Fruit fly (Drosophila melanogaster) whole organism, embryonic: ENCODE measurements around the gene Rbp6.

Source experiments
- Bgb ChIP-seq: fragments of 200-800 bp; sonication (Bioruptor generic); IDR thresholded peaks from 2 replicates; pipeline ENCODE4 v1.3.6; 2022; ENCODE audit warnings: missing biosample characterization, missing genetic modification characterization; ENCODE audit not compliant: partially characterized antibody
- Blimp-1 ChIP-seq: fragments of 200-800 bp; sonication (Bioruptor generic); optimal IDR thresholded peaks from 3 replicates; lab custom pipeline; 2018; ENCODE audit warnings: missing biosample characterization, missing genetic modification characterization, mild to moderate bottlenecking, moderate library complexity, missing genetic modification reagents
- CG10147 ChIP-seq: fragments of 200-800 bp; sonication (Bioruptor generic); optimal IDR thresholded peaks from 2 replicates; lab custom pipeline; 2019; ENCODE audit warnings: missing biosample characterization, mild to moderate bottlenecking, missing genetic modification characterization, moderate library complexity
- CG10979 ChIP-seq: fragments of 200-800 bp; sonication (Bioruptor generic); optimal IDR thresholded peaks from 2 replicates; lab custom pipeline; 2018; ENCODE audit warnings: missing biosample characterization, mild to moderate bottlenecking, missing genetic modification characterization, moderate library complexity
- CG11695 ChIP-seq: fragments of 200-800 bp; sonication (Bioruptor generic); IDR thresholded peaks from 3 replicates; pipeline ENCODE4 v1.3.6; 2022; ENCODE audit warnings: missing biosample characterization, missing genetic modification characterization
- CG12155 ChIP-seq: fragments of 200-800 bp; sonication (Bioruptor generic); optimal IDR thresholded peaks from 3 replicates; lab custom pipeline; 2016; ENCODE audit warnings: missing biosample characterization, missing genetic modification characterization
- CG14965 ChIP-seq: fragments of 200-800 bp; sonication (Bioruptor generic); optimal IDR thresholded peaks from 2 replicates; lab custom pipeline; 2016; ENCODE audit warnings: missing biosample characterization, missing genetic modification characterization, borderline replicate concordance
- CG17385 ChIP-seq: fragments of 200-800 bp; sonication (Bioruptor generic); optimal IDR thresholded peaks from 3 replicates; lab custom pipeline; 2018; ENCODE audit warnings: missing biosample characterization, mild to moderate bottlenecking, missing genetic modification characterization
- CG31224 ChIP-seq: fragments of 200-800 bp; sonication (Bioruptor generic); IDR thresholded peaks from 2 replicates; pipeline ENCODE4 v1.3.6; 2022; ENCODE audit warnings: missing biosample characterization, missing genetic modification characterization
- CG33213 ChIP-seq: fragments of 200-800 bp; sonication (Bioruptor generic); optimal IDR thresholded peaks from 3 replicates; lab custom pipeline; 2016; ENCODE audit warnings: missing biosample characterization, missing genetic modification characterization
- CG34376 ChIP-seq: fragments of 200-800 bp; sonication (Bioruptor generic); optimal IDR thresholded peaks from 2 replicates; lab custom pipeline; 2018; ENCODE audit warnings: missing biosample characterization, mild to moderate bottlenecking, missing genetic modification characterization
- CG34422 ChIP-seq: fragments of 200-800 bp; sonication (Bioruptor generic); IDR thresholded peaks from 3 replicates; pipeline ENCODE4 v1.3.6; 2022; ENCODE audit warnings: missing biosample characterization, missing genetic modification characterization
- CG3995 ChIP-seq: fragments of 200-800 bp; sonication (Bioruptor generic); optimal IDR thresholded peaks from 3 replicates; lab custom pipeline; 2016; ENCODE audit warnings: missing biosample characterization, missing genetic modification characterization
- CG6683 ChIP-seq: fragments of 200-800 bp; sonication (Bioruptor generic); optimal IDR thresholded peaks from 2 replicates; lab custom pipeline; 2017; ENCODE audit warnings: missing biosample characterization, mild to moderate bottlenecking, missing genetic modification characterization, missing genetic modification reagents
- Deaf1 ChIP-seq: fragments of 200-800 bp; optimal IDR thresholded peaks from 3 replicates; lab custom pipeline; 2019; ENCODE audit warnings: missing biosample characterization, mild to moderate bottlenecking, missing genetic modification characterization, moderate library complexity
- Dll ChIP-seq: fragments of 200-800 bp; sonication (Bioruptor generic); IDR thresholded peaks from 4 replicates; pipeline ENCODE4 v1.3.6; 2022; ENCODE audit warnings: missing biosample characterization, missing genetic modification characterization; ENCODE audit not compliant: partially characterized antibody
- Elba2 ChIP-seq: fragments of 200-800 bp; sonication (Bioruptor generic); optimal IDR thresholded peaks from 3 replicates; lab custom pipeline; 2016; ENCODE audit warnings: missing biosample characterization, missing genetic modification characterization
- Ets65A ChIP-seq: fragments of 200-800 bp; sonication (Bioruptor generic); peaks from one replicate; lab custom pipeline; 2016; ENCODE audit warnings: missing biosample characterization, missing genetic modification characterization
- HLH4C ChIP-seq: fragments of 200-800 bp; sonication (Bioruptor generic); IDR thresholded peaks from 3 replicates; pipeline ENCODE4 v1.3.6; 2022; ENCODE audit warnings: missing biosample characterization, missing genetic modification characterization; ENCODE audit not compliant: partially characterized antibody
- HmgD ChIP-seq: fragments of 200-800 bp; sonication (Bioruptor generic); optimal IDR thresholded peaks from 3 replicates; lab custom pipeline; 2016; ENCODE audit warnings: missing biosample characterization, missing genetic modification characterization
- Hr51 ChIP-seq, 2 experiments: fragments of 200-800 bp; sonication (Bioruptor generic); optimal IDR thresholded peaks; 2 replicates in 1 of 2; 3 replicates in 1 of 2; lab custom pipeline; 2016 to 2018; ENCODE audit warnings: missing biosample characterization in 2 of 2, missing genetic modification characterization in 2 of 2, mild to moderate bottlenecking in 1 of 2, moderate library complexity in 1 of 2
- Med ChIP-seq: fragments of 200-800 bp; sonication (Bioruptor generic); peaks from one replicate; lab custom pipeline; 2016; ENCODE audit warnings: missing biosample characterization, missing genetic modification characterization, mild to moderate bottlenecking, inconsistent platforms, moderate library complexity
- Oli ChIP-seq: fragments of 200-800 bp; sonication (Bioruptor generic); optimal IDR thresholded peaks from 2 replicates; lab custom pipeline; 2018; ENCODE audit warnings: missing biosample characterization, mild to moderate bottlenecking, missing genetic modification characterization, moderate library complexity
- Rfx ChIP-seq: fragments of 200-800 bp; sonication (Bioruptor generic); IDR thresholded peaks from 2 replicates; pipeline ENCODE4 v1.3.6; 2022; ENCODE audit warnings: missing biosample characterization, missing genetic modification characterization
- Scr ChIP-seq: fragments of 200-800 bp; sonication (Bioruptor generic); IDR thresholded peaks from 2 replicates; pipeline ENCODE4 v1.3.6; 2022; ENCODE audit warnings: missing biosample characterization, missing genetic modification characterization; ENCODE audit not compliant: partially characterized antibody
- Sox100B ChIP-seq: fragments of 200-800 bp; sonication (Bioruptor generic); optimal IDR thresholded peaks from 3 replicates; lab custom pipeline; 2018; ENCODE audit warnings: missing biosample characterization, mild to moderate bottlenecking, missing genetic modification characterization
- Trl ChIP-seq, 3 experiments: fragments of >200 bp in 2 of 3; fragments of 200-800 bp in 1 of 3; sonication (Bioruptor generic) in 1 of 3; optimal IDR thresholded peaks; 2 replicates in 1 of 3; 3 replicates in 2 of 3; lab custom pipeline; 2016 to 2017; ENCODE audit warnings: missing biosample characterization in 1 of 3, missing genetic modification characterization in 1 of 3
- Xrp1 ChIP-seq: fragments of 200-800 bp; sonication (Bioruptor generic); IDR thresholded peaks from 2 replicates; pipeline ENCODE4 v1.3.6; 2022; ENCODE audit warnings: missing biosample characterization, missing genetic modification characterization
- chif ChIP-seq, 2 experiments: fragments of 200-800 bp; sonication (Bioruptor generic); optimal IDR thresholded peaks; 3 replicates each; lab custom pipeline; 2016; ENCODE audit warnings: missing biosample characterization in 2 of 2, missing genetic modification characterization in 2 of 2
- chinmo ChIP-seq: fragments of 200-800 bp; sonication (Bioruptor generic); IDR thresholded peaks from 4 replicates; pipeline ENCODE4 v1.3.6; 2022; ENCODE audit warnings: missing biosample characterization, missing genetic modification characterization; ENCODE audit not compliant: partially characterized antibody
- ci ChIP-seq: fragments of 200-800 bp; sonication (Bioruptor generic); IDR thresholded peaks from 3 replicates; pipeline ENCODE4 v1.3.6; 2022; ENCODE audit warnings: missing biosample characterization, missing genetic modification characterization
- croc ChIP-seq: fragments of 200-800 bp; sonication (Bioruptor generic); conservative IDR thresholded peaks from 3 replicates; pipeline ENCODE4 v1.3.6; 2022; ENCODE audit warnings: missing biosample characterization, missing genetic modification characterization
- crp ChIP-seq, 2 experiments: fragments of 200-800 bp; sonication (Bioruptor generic); optimal IDR thresholded peaks; 2 replicates in 1 of 2; 3 replicates in 1 of 2; lab custom pipeline; 2017; ENCODE audit warnings: missing biosample characterization in 2 of 2, missing genetic modification characterization in 2 of 2, mild to moderate bottlenecking in 1 of 2, moderate library complexity in 1 of 2
- dmrt99B ChIP-seq: fragments of 200-800 bp; sonication (Bioruptor generic); optimal IDR thresholded peaks from 2 replicates; lab custom pipeline; 2018; ENCODE audit warnings: missing biosample characterization, mild to moderate bottlenecking, missing genetic modification characterization, moderate library complexity
- fd3F ChIP-seq: fragments of 200-800 bp; sonication (Bioruptor generic); optimal IDR thresholded peaks from 2 replicates; lab custom pipeline; 2018; ENCODE audit warnings: missing biosample characterization, mild to moderate bottlenecking, missing genetic modification characterization, moderate library complexity
- gcm ChIP-seq: fragments of 200-800 bp; sonication (Bioruptor generic); optimal IDR thresholded peaks from 2 replicates; lab custom pipeline; 2019; ENCODE audit warnings: missing biosample characterization, mild to moderate bottlenecking, missing genetic modification characterization, moderate library complexity
- h ChIP-seq: fragments of >200 bp; optimal IDR thresholded peaks from 2 replicates; lab custom pipeline; 2017
- hkb ChIP-seq, 2 experiments: fragments of 200-800 bp in 1 of 2; fragments of >200 bp in 1 of 2; sonication (Bioruptor generic) in 1 of 2; IDR thresholded peaks in 1 of 2; optimal IDR thresholded peaks in 1 of 2; 2 replicates each; pipeline versions ENCODE4 v1.3.6 to Lab custom; 2017 to 2022; ENCODE audit warnings: missing biosample characterization in 1 of 2, missing genetic modification characterization in 1 of 2
- hth ChIP-seq: fragments of >200 bp; optimal IDR thresholded peaks from 2 replicates; lab custom pipeline; 2017; ENCODE audit warnings: inconsistent platforms
- ken ChIP-seq: fragments of 200-800 bp; sonication (Bioruptor generic); IDR thresholded peaks from 3 replicates; pipeline ENCODE4 v1.3.6; 2022; ENCODE audit warnings: missing biosample characterization, missing genetic modification characterization
- knrl ChIP-seq: fragments of 200-800 bp; sonication (Bioruptor generic); IDR thresholded peaks from 3 replicates; pipeline ENCODE4 v1.3.6; 2022; ENCODE audit warnings: missing biosample characterization, missing genetic modification characterization; ENCODE audit not compliant: partially characterized antibody
- mirr ChIP-seq: fragments of 200-800 bp; sonication (Bioruptor generic); optimal IDR thresholded peaks from 3 replicates; lab custom pipeline; 2018; ENCODE audit warnings: missing biosample characterization, mild to moderate bottlenecking, missing genetic modification characterization
- nerfin-1 ChIP-seq: fragments of 200-800 bp; sonication (Bioruptor generic); optimal IDR thresholded peaks from 3 replicates; lab custom pipeline; 2019; ENCODE audit warnings: missing biosample characterization, mild to moderate bottlenecking, missing genetic modification characterization, moderate library complexity
- org-1 ChIP-seq: fragments of 200-800 bp; sonication (Bioruptor generic); optimal IDR thresholded peaks from 2 replicates; lab custom pipeline; 2017; ENCODE audit warnings: missing biosample characterization, missing genetic modification characterization
- repo ChIP-seq: fragments of 200-800 bp; sonication (Bioruptor generic); optimal IDR thresholded peaks from 2 replicates; lab custom pipeline; 2016; ENCODE audit warnings: missing biosample characterization, missing genetic modification characterization
- sens ChIP-seq: fragments of 200-800 bp; sonication (Bioruptor generic); peaks from one replicate; lab custom pipeline; 2016; ENCODE audit warnings: missing biosample characterization, missing genetic modification characterization
- tin ChIP-seq: fragments of 200-800 bp; sonication (Bioruptor generic); optimal IDR thresholded peaks from 3 replicates; lab custom pipeline; 2016; ENCODE audit warnings: missing biosample characterization, missing genetic modification characterization

Gene Rbp6

DNA sequence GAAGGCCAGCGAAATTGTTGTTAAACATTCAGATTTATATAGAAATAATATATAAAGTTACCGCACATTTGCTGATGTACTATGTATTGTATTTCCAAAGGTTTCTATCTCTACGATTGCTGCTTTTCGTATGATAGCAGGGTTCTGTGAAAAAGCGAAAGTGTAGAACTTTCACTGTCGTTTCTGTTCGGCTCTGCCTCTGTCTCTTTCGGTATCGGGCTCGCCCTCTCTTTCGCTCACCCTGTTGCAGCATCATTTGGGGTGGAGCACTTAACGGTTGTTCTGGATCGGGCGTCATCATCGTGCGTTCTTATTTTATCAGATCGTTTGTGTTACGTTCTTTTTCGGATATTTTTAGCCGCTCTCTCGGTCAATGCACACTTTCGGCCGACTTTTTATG, 204.7 kb downstream of the Rbp6 start (continued):
- TF ChIP-seq nerfin-1 (tag; lab: Kevin White, UChicago) (no peak), CG33213 (GFP tag; lab: Kevin White, UChicago) (no peak), fd3F (GFP tag; lab: Kevin White, UChicago) (no peak), CG3995 (GFP tag; lab: Kevin White, UChicago) (no peak), croc (GFP tag; lab: Robert Waterston, UW) (no peak)

DNA sequence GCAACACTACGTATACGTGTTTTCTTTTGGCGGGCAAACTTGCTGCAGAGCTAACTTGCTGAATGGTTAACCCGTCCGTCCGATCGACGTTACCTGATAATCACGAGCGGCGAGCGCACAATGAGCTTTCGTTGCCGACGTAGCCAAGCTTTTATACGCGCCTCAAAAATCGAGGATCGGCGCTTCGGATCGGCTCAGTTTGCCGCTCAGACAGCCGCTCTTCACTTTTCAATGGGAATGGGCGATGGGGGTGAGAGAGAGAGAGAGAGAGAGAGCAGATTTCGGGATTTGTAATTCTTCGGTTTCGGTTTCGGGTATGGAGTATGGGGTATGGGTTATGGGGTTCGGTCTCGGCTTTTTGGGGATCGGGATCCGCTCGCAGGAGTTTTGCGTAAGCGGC, 206.0 kb downstream of the Rbp6 start, which contains the start of gene Ilp8:
Gene Ilp8 (minus strand): TSS at position 110 of the 400 bp plus-strand sequence.
- no peak for TF ChIP-seq HmgD (GFP tag; lab: Kevin White, UChicago)
- peak; percentile 72 for TF ChIP-seq Med (GFP tag; lab: Kevin White, UChicago)
- peak; percentile 60 to 76 for TF ChIP-seq Trl (optimal IDR thresholded peaks at IDR 0.05; lab: Kevin White, UChicago)
- no peak for TF ChIP-seq Trl (GFP tag; optimal IDR thresholded peaks at IDR 0.05; lab: Kevin White, UChicago)
- TF ChIP-seq CG11695 = 0 out of 3 replicates have a peak, but pooled peaks have one; percentile 15
- TF ChIP-seq hkb (optimal IDR thresholded peaks at IDR 0.05; lab: Kevin White, UChicago) = no peak
- no peak for TF ChIP-seq hkb (GFP tag; IDR thresholded peaks at IDR 0.05; lab: Robert Waterston, UW)
- TF ChIP-seq Blimp-1 (GFP tag; lab: Kevin White, UChicago) = peak; percentile 1
- 0 out of 3 replicates have a peak, but pooled peaks have one; percentile 23 for TF ChIP-seq CG34422 (GFP tag; lab: Robert Waterston, UW)
- TF ChIP-seq knrl (GFP tag; lab: Robert Waterston, UW) = no peak
- peak; percentile 94 for TF ChIP-seq Deaf1 (tag; lab: Kevin White, UChicago)
- TF ChIP-seq hth (lab: Kevin White, UChicago) = no peak
- no peak for TF ChIP-seq Ets65A (GFP tag; lab: Kevin White, UChicago)
- TF ChIP-seq CG34376 (GFP tag; lab: Kevin White, UChicago) = no peak
- TF ChIP-seq sens (GFP tag; lab: Kevin White, UChicago) = peak; percentile 9
- 0 out of 2 replicates have a peak, but pooled peaks have one; percentile 17 for TF ChIP-seq Rfx (GFP tag; lab: Robert Waterston, UW)
- TF ChIP-seq CG31224 (GFP tag; lab: Robert Waterston, UW) = no peak
- TF ChIP-seq chinmo (GFP tag; lab: Robert Waterston, UW) = peak; percentile 74; the same call in 1 of the 4 replicates

DNA sequence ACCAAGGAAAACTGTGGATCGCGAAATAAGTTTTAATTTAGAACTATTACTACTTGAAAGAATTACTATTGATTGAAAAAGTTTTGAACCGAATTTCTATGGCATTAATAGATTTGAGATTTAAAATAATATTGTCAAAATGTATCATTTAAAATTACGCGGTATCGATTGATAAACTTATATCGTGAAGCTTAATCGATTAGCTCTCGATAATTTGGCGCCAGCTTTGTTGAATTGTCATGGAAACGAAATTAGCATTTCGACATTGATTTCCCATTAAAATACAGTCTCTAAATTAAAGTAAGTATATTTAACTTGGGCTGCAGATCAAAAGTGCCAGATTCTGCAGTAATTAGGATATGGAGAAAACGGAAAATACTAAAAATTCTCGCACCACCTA, 210.7 kb downstream of the Rbp6 start, which contains the start of gene CG7730:
Gene CG7730 (plus strand): TSS at position 206 of the 400 bp plus-strand sequence.
- no peak for TF ChIP-seq Oli (tag; lab: Kevin White, UChicago)
- no peak for TF ChIP-seq Hr51 (GFP tag; optimal IDR thresholded peaks at IDR 0.05; lab: Kevin White, UChicago)
- TF ChIP-seq CG10147 (GFP tag; lab: Kevin White, UChicago) = no peak
- TF ChIP-seq repo = no peak
- TF ChIP-seq Scr = peak; percentile 60
- no peak for TF ChIP-seq CG12155
- no peak for TF ChIP-seq h (lab: Kevin White, UChicago)
- no peak for TF ChIP-seq chif (GFP tag; optimal IDR thresholded peaks at IDR 0.05; lab: Kevin White, UChicago)
- TF ChIP-seq Xrp1 (GFP tag; lab: Robert Waterston, UW) = no peak
- peak; percentile 75 for TF ChIP-seq HLH4C
- TF ChIP-seq Sox100B (GFP tag; lab: Kevin White, UChicago) = no peak
- TF ChIP-seq mirr (GFP tag; lab: Kevin White, UChicago) = no peak
- TF ChIP-seq ken = no peak
- no peak for TF ChIP-seq CG17385 (GFP tag; lab: Kevin White, UChicago)
- TF ChIP-seq gcm (GFP tag; lab: Kevin White, UChicago) = no peak
- TF ChIP-seq tin (GFP tag; lab: Kevin White, UChicago) = no peak
- peak; percentile 55; the same call in 1 of the 2 replicates for TF ChIP-seq Bgb (GFP tag; lab: Robert Waterston, UW)
- no peak for TF ChIP-seq org-1
- TF ChIP-seq Elba2 = no peak
- no peak for TF ChIP-seq CG6683 (GFP tag; lab: Kevin White, UChicago)
- TF ChIP-seq dmrt99B = no peak
- TF ChIP-seq CG10979 (tag; lab: Kevin White, UChicago) = no peak
- no peak for TF ChIP-seq ci (GFP tag; lab: Robert Waterston, UW)
- TF ChIP-seq crp (GFP tag; optimal IDR thresholded peaks at IDR 0.05; lab: Kevin White, UChicago) = no peak
- TF ChIP-seq Dll (GFP tag; lab: Robert Waterston, UW) = peak; percentile 71
- TF ChIP-seq CG14965 = no peak
